Fruit fly (Drosophila melanogaster): ENCODE data around the gene CG14223.
A peak's percentile ranks its signal among the peaks of the same experiment; 100 is the strongest.

CG14223 gene

DNA sequence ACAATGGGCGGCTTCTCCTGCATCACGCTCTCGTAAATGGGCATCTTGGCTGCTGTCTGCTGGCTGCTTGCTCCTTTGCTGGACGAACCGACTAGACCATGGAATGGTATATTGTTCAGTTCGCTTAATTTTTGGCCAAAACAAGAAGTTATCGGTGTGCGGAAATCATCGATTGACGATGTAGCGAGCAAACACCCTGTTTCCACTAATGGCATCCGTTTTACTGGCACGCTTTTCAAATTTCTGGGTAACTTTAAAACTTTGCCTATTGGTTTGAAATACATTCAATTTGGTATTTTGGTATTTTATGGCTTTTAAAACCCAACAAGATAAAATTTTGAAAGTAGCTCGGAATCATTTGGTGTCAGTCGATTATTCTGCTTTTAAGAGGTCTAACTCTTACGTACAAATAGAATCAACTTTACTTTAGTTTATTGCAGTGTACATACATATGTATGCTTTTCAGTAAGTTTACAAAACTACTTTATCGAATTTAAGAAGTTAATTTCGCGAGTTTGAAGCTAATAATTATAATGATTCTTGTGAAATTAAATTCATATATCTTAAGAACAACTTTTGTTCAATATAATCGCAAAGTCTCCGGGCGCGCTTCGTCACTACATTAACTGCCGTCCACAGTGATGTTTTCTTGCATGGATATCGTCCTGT is 17.8 kb downstream of the CG14223 start, which contains the start of gene Arp10 (continued):
- TF ChIP-seq Jarid2 (GFP tag; optimal IDR thresholded peaks at IDR 0.05), result no peak
- peak; percentile 36; the same call in 1 of the 2 replicates for TF ChIP-seq CG32532 (GFP tag; IDR thresholded peaks at IDR 0.05)
- no peak for TF ChIP-seq Atf6 (GFP tag; IDR thresholded peaks at IDR 0.05)
- no peak for TF ChIP-seq crc (GFP tag; optimal IDR thresholded peaks at IDR 0.05)
- peak; percentile 61 for TF ChIP-seq CG2116 (GFP tag; optimal IDR thresholded peaks at IDR 0.05)
- peak; percentile 31 for TF ChIP-seq Xbp1 (GFP tag; optimal IDR thresholded peaks at IDR 0.05)
- TF ChIP-seq sisA (GFP tag; IDR thresholded peaks at IDR 0.05), result no peak
- no peak for TF ChIP-seq emc (GFP tag; optimal IDR thresholded peaks at IDR 0.05)
- peak; percentile 0 for TF ChIP-seq ind (GFP tag; optimal IDR thresholded peaks at IDR 0.05)
- TF ChIP-seq Optix (GFP tag; IDR thresholded peaks at IDR 0.05), result no peak
- peak; percentile 18 for TF ChIP-seq CG9797 (GFP tag; optimal IDR thresholded peaks at IDR 0.05)
- TF ChIP-seq pzg (GFP tag; optimal IDR thresholded peaks at IDR 0.05), result peak; percentile 59
- peak; percentile 47 for TF ChIP-seq gfzf (GFP tag; optimal IDR thresholded peaks at IDR 0.05)
- peak; percentile 58 for TF ChIP-seq zf30C (GFP tag; optimal IDR thresholded peaks at IDR 0.05)
- peak; percentile 2 for TF ChIP-seq CG33557 (GFP tag; optimal IDR thresholded peaks at IDR 0.05)
- TF ChIP-seq CG14014 (GFP tag; IDR thresholded peaks at IDR 0.05), result 0 out of 2 replicates have a peak, but pooled peaks have one; percentile 9
- TF ChIP-seq CG11093 (GFP tag; IDR thresholded peaks at IDR 0.05), result no peak
- TF ChIP-seq CG13424 (tag; optimal IDR thresholded peaks at IDR 0.05), result peak; percentile 14
- TF ChIP-seq Camta (GFP tag; optimal IDR thresholded peaks at IDR 0.05), result no peak
- TF ChIP-seq CHES-1-like (GFP tag; optimal IDR thresholded peaks at IDR 0.05), result peak; percentile 32
- peak; percentile 40 for TF ChIP-seq phol (tag; optimal IDR thresholded peaks at IDR 0.05)
- no peak for TF ChIP-seq cato (GFP tag; optimal IDR thresholded peaks at IDR 0.05; ENCODE audit: borderline replicate concordance)
- TF ChIP-seq CG8290 (GFP tag; optimal IDR thresholded peaks at IDR 0.05), result peak; percentile 42
- TF ChIP-seq CG8290 (tag; optimal IDR thresholded peaks at IDR 0.05), result no peak
- TF ChIP-seq CG13287 (GFP tag; IDR thresholded peaks at IDR 0.05; ENCODE audit: partially characterized antibody), result peak; percentile 67
- no peak for TF ChIP-seq p53 (GFP tag; optimal IDR thresholded peaks at IDR 0.05)
- peak; percentile 33 for TF ChIP-seq CG12391 (tag; optimal IDR thresholded peaks at IDR 0.05)
- no peak for TF ChIP-seq CG14860 (GFP tag; IDR thresholded peaks at IDR 0.05; ENCODE audit: partially characterized antibody)
- peak; percentile 75 for TF ChIP-seq CG3995 (GFP tag; optimal IDR thresholded peaks at IDR 0.05)
- peak; percentile 60 for TF ChIP-seq CG15514 (GFP tag; optimal IDR thresholded peaks at IDR 0.05)
- TF ChIP-seq CG11456 (GFP tag; IDR thresholded peaks at IDR 0.05), result peak; percentile 52; the same call in 1 of the 3 replicates
- TF ChIP-seq BEAF-32 (GFP tag; optimal IDR thresholded peaks at IDR 0.05), result peak; percentile 62
- TF ChIP-seq Sox102F (GFP tag; optimal IDR thresholded peaks at IDR 0.05), result no peak
- TF ChIP-seq CG11696 (GFP tag; IDR thresholded peaks at IDR 0.05), result no peak
- 0 out of 3 replicates have a peak, but pooled peaks have one; percentile 31 for TF ChIP-seq zen2 (GFP tag; IDR thresholded peaks at IDR 0.05; ENCODE audit: partially characterized antibody)
- no peak for TF ChIP-seq vnd (GFP tag; IDR thresholded peaks at IDR 0.05; ENCODE audit: partially characterized antibody)
- peak; percentile 29 for TF ChIP-seq Fer3 (tag; optimal IDR thresholded peaks at IDR 0.05)
- peak; percentile 46 for TF ChIP-seq grau (tag; optimal IDR thresholded peaks at IDR 0.05)
- peak; percentile 43 for TF ChIP-seq stwl (tag; optimal IDR thresholded peaks at IDR 0.05)
- TF ChIP-seq hth (optimal IDR thresholded peaks at IDR 0.05), result no peak
- no peak for TF ChIP-seq CG8281 (tag; optimal IDR thresholded peaks at IDR 0.05)
- TF ChIP-seq Eip74EF (GFP tag; optimal IDR thresholded peaks at IDR 0.05), result no peak
- no peak for TF ChIP-seq CG5180 (GFP tag; optimal IDR thresholded peaks at IDR 0.05)
- peak; percentile 60; the same call in 1 of the 3 replicates for TF ChIP-seq Opbp (GFP tag; IDR thresholded peaks at IDR 0.05; ENCODE audit: partially characterized antibody)

All from whole organism, embryonic.